Fruit fly (Drosophila melanogaster) whole organism, prepupa: ENCODE data around the gene Ir100a.

ENCODE experiments used
- CG11294 ChIP-seq: fragments of 200-800 bp; sonication (Bioruptor generic); IDR thresholded peaks from 2 replicates; pipeline ENCODE4 v1.3.6; 2022; ENCODE audit warnings: missing biosample characterization, missing genetic modification characterization
- CG11902 ChIP-seq: fragments of 200-800 bp; sonication (Bioruptor generic); optimal IDR thresholded peaks from 3 replicates; lab custom pipeline; 2016; ENCODE audit warnings: missing biosample characterization, missing genetic modification characterization
- CG8119 ChIP-seq: fragments of 200-800 bp; sonication (Bioruptor generic); IDR thresholded peaks from 3 replicates; pipeline ENCODE4 v1.3.6; 2022; ENCODE audit warnings: missing biosample characterization, missing genetic modification characterization
- CG9139 ChIP-seq: fragments of 200-800 bp; sonication (Bioruptor generic); optimal IDR thresholded peaks from 3 replicates; lab custom pipeline; 2017; ENCODE audit warnings: missing biosample characterization, mild to moderate bottlenecking, missing genetic modification characterization
- Eip78C ChIP-seq: fragments of 200-800 bp; sonication (Bioruptor generic); peaks from one replicate; lab custom pipeline; 2016; ENCODE audit warnings: missing biosample characterization, missing genetic modification characterization
- Gug ChIP-seq: fragments of 200-800 bp; sonication (Bioruptor generic); IDR thresholded peaks from 2 replicates; pipeline ENCODE4 v1.3.6; 2022; ENCODE audit warnings: missing biosample characterization, missing genetic modification characterization
- topi ChIP-seq: fragments of 200-800 bp; sonication (Bioruptor generic); optimal IDR thresholded peaks from 3 replicates; lab custom pipeline; 2016; ENCODE audit warnings: missing biosample characterization, missing genetic modification characterization

DNA sequence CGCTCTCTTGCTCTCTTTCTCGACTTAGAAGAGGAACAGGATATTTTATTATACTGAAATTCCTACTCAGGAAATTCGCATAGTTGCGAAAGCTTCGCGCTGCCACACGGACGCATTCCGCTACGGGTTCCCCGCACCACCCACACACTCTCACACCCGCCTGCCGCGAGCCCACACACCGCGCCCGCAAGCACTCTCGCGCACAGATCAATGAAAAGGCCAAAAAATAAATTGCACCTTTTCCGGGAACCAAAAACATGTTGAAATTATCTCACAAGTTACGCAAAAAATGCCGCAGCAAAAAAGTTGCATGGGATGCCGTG is 12.2 kb downstream of the Ir100a start:
- TF ChIP-seq topi (GFP tag; lab: Kevin White, UChicago) (no peak), Gug (GFP tag; lab: Robert Waterston, UW) (no peak), CG8119 (GFP tag; lab: Robert Waterston, UW) (no peak), Eip78C (GFP tag; lab: Kevin White, UChicago) (no peak), CG11294 (no peak), CG9139 (GFP tag; lab: Kevin White, UChicago) (no peak), CG11902 (GFP tag; lab: Kevin White, UChicago) (no peak)
